Fruit fly (Drosophila melanogaster) whole organism, embryonic: Measurements from ENCODE around the gene Fife.

Experiments used
- Awh ChIP-seq: fragments of 200-800 bp; sonication (Bioruptor generic); IDR thresholded peaks from 2 replicates; pipeline ENCODE4, ENCODE4 v1.3.6; 2022; ENCODE audit warnings: missing biosample characterization, missing genetic modification characterization
- Bdp1 ChIP-seq: fragments of 200-800 bp; sonication (Bioruptor generic); optimal IDR thresholded peaks from 3 replicates; lab custom pipeline; 2016; ENCODE audit warnings: missing biosample characterization, missing genetic modification characterization
- CG10366 ChIP-seq: fragments of 200-800 bp; sonication (Bioruptor generic); IDR thresholded peaks from 2 replicates; pipeline ENCODE4 v1.3.6; 2022; ENCODE audit warnings: missing biosample characterization, missing genetic modification characterization
- CG10979 ChIP-seq: fragments of 200-800 bp; sonication (Bioruptor generic); optimal IDR thresholded peaks from 2 replicates; lab custom pipeline; 2018; ENCODE audit warnings: missing biosample characterization, mild to moderate bottlenecking, missing genetic modification characterization, moderate library complexity
- CG11247 ChIP-seq: fragments of 200-800 bp; sonication (Bioruptor generic); IDR thresholded peaks from 2 replicates; pipeline ENCODE4 v1.3.6; 2022; ENCODE audit warnings: missing biosample characterization, missing genetic modification characterization
- CG12104 ChIP-seq: fragments of 200-800 bp; sonication (Bioruptor generic); optimal IDR thresholded peaks from 3 replicates; lab custom pipeline; 2016; ENCODE audit warnings: missing biosample characterization, missing genetic modification characterization
- CG12236 ChIP-seq: fragments of 200-800 bp; sonication (Bioruptor generic); optimal IDR thresholded peaks from 2 replicates; lab custom pipeline; 2016; ENCODE audit warnings: missing biosample characterization, missing genetic modification characterization
- CG13296 ChIP-seq: fragments of 200-800 bp; sonication (Bioruptor generic); optimal IDR thresholded peaks from 3 replicates; lab custom pipeline; 2018; ENCODE audit warnings: missing biosample characterization, mild to moderate bottlenecking, missing genetic modification characterization
- CG14014 ChIP-seq: fragments of 200-800 bp; sonication (Bioruptor generic); IDR thresholded peaks from 2 replicates; pipeline ENCODE4 v1.3.6; 2022; ENCODE audit warnings: missing biosample characterization, missing genetic modification characterization
- CG17568 ChIP-seq: fragments of 200-800 bp; sonication (Bioruptor generic); optimal IDR thresholded peaks from 2 replicates; lab custom pipeline; 2018; ENCODE audit warnings: missing biosample characterization, mild to moderate bottlenecking, missing genetic modification characterization, moderate library complexity
- CG1792 ChIP-seq: fragments of 200-800 bp; sonication (Bioruptor generic); optimal IDR thresholded peaks from 2 replicates; lab custom pipeline; 2016; ENCODE audit warnings: missing biosample characterization, missing genetic modification characterization
- CG18262 ChIP-seq: fragments of 200-800 bp; optimal IDR thresholded peaks from 3 replicates; lab custom pipeline; 2019; ENCODE audit warnings: missing biosample characterization, mild to moderate bottlenecking, missing genetic modification characterization, moderate library complexity
- CG18764 ChIP-seq: fragments of 200-800 bp; sonication (Bioruptor generic); optimal IDR thresholded peaks from 3 replicates; lab custom pipeline; 2016; ENCODE audit warnings: missing biosample characterization, missing genetic modification characterization
- CG3065 ChIP-seq: fragments of 200-800 bp; sonication (Bioruptor generic); optimal IDR thresholded peaks from 2 replicates; lab custom pipeline; 2016; ENCODE audit warnings: missing biosample characterization, missing genetic modification characterization
- CG3407 ChIP-seq: fragments of 200-800 bp; sonication (Bioruptor generic); optimal IDR thresholded peaks from 2 replicates; lab custom pipeline; 2018; ENCODE audit warnings: missing biosample characterization, mild to moderate bottlenecking, missing genetic modification characterization
- CG4282 ChIP-seq: fragments of 200-800 bp; sonication (Bioruptor generic); optimal IDR thresholded peaks from 2 replicates; lab custom pipeline; 2016; ENCODE audit warnings: missing biosample characterization, missing genetic modification characterization
- CG4820 ChIP-seq: fragments of 200-800 bp; sonication (Bioruptor generic); optimal IDR thresholded peaks from 3 replicates; lab custom pipeline; 2016; ENCODE audit warnings: missing biosample characterization, missing genetic modification characterization
- CG6791 ChIP-seq: fragments of 200-800 bp; sonication (Bioruptor generic); IDR thresholded peaks from 3 replicates; pipeline ENCODE4 v1.3.6; 2022; ENCODE audit warnings: missing biosample characterization, missing genetic modification characterization; ENCODE audit not compliant: partially characterized antibody
- CG7271 ChIP-seq: fragments of 200-800 bp; sonication (Bioruptor generic); optimal IDR thresholded peaks from 2 replicates; lab custom pipeline; 2018; ENCODE audit warnings: missing biosample characterization, mild to moderate bottlenecking, missing genetic modification characterization, moderate library complexity
- CG7556 ChIP-seq: fragments of 200-800 bp; sonication (Bioruptor generic); optimal IDR thresholded peaks from 2 replicates; lab custom pipeline; 2017; ENCODE audit warnings: missing biosample characterization, mild to moderate bottlenecking, missing genetic modification characterization
- CG7963 ChIP-seq: fragments of 200-800 bp; sonication (Bioruptor generic); IDR thresholded peaks from 3 replicates; pipeline ENCODE4 v1.3.6; 2022; ENCODE audit warnings: missing biosample characterization, missing genetic modification characterization; ENCODE audit not compliant: partially characterized antibody
- CG8944 ChIP-seq: fragments of 200-800 bp; sonication (Bioruptor generic); optimal IDR thresholded peaks from 3 replicates; lab custom pipeline; 2016; ENCODE audit warnings: missing biosample characterization, missing genetic modification characterization
- CG9817 ChIP-seq: fragments of 200-800 bp; sonication (Bioruptor generic); optimal IDR thresholded peaks from 2 replicates; lab custom pipeline; 2018; ENCODE audit warnings: missing biosample characterization, mild to moderate bottlenecking, missing genetic modification characterization, moderate library complexity
- CHES-1-like ChIP-seq: fragments of 200-800 bp; sonication (Bioruptor generic); optimal IDR thresholded peaks from 2 replicates; lab custom pipeline; 2016; ENCODE audit warnings: missing biosample characterization, missing genetic modification characterization
- Doc2 ChIP-seq: fragments of 200-800 bp; sonication (Bioruptor generic); IDR thresholded peaks from 2 replicates; pipeline ENCODE4 v1.3.6; 2022; ENCODE audit warnings: missing biosample characterization, missing genetic modification characterization
- Lpt ChIP-seq: fragments of >200 bp; optimal IDR thresholded peaks from 2 replicates; lab custom pipeline; 2018; ENCODE audit warnings: missing biosample characterization, missing genetic modification characterization
- Mes4 ChIP-seq: fragments of 200-800 bp; sonication (Bioruptor generic); optimal IDR thresholded peaks from 2 replicates; lab custom pipeline; 2016; ENCODE audit warnings: missing biosample characterization, missing genetic modification characterization
- Ravus ChIP-seq: fragments of 200-800 bp; sonication (Bioruptor generic); IDR thresholded peaks from 2 replicates; pipeline ENCODE4 v1.3.6; 2022; ENCODE audit warnings: missing biosample characterization, missing genetic modification characterization
- Rx ChIP-seq: fragments of 200-800 bp; sonication (Bioruptor generic); IDR thresholded peaks from 2 replicates; pipeline ENCODE4 v1.3.6; 2022; ENCODE audit warnings: missing biosample characterization, missing genetic modification characterization
- Scr ChIP-seq: fragments of 200-800 bp; sonication (Bioruptor generic); IDR thresholded peaks from 2 replicates; pipeline ENCODE4 v1.3.6; 2022; ENCODE audit warnings: missing biosample characterization, missing genetic modification characterization; ENCODE audit not compliant: partially characterized antibody
- Stat92E ChIP-seq, 3 experiments: fragments of >200 bp in 2 of 3; fragments of 200-800 bp in 1 of 3; sonication (Bioruptor generic) in 1 of 3; optimal IDR thresholded peaks; 2 replicates each; lab custom pipeline; 2017 to 2019; ENCODE audit warnings: missing biosample characterization in 3 of 3, missing genetic modification characterization in 3 of 3, mild to moderate bottlenecking in 1 of 3, moderate library complexity in 1 of 3
- Tbp ChIP-seq: fragments of >200 bp; optimal IDR thresholded peaks from 2 replicates; lab custom pipeline; 2018; ENCODE audit warnings: missing biosample characterization, missing genetic modification characterization
- Usf ChIP-seq: fragments of 200-800 bp; sonication (Bioruptor generic); optimal IDR thresholded peaks from 2 replicates; lab custom pipeline; 2017; ENCODE audit warnings: missing genotype, missing biosample characterization, missing genetic modification characterization
- ase ChIP-seq: fragments of 200-800 bp; sonication (Bioruptor generic); IDR thresholded peaks from 3 replicates; pipeline ENCODE4 v1.3.6; 2022; ENCODE audit warnings: missing biosample characterization, missing genetic modification characterization
- ato ChIP-seq: fragments of 200-800 bp; sonication (Bioruptor generic); IDR thresholded peaks from 2 replicates; pipeline ENCODE4 v1.3.6; 2022; ENCODE audit warnings: missing biosample characterization, missing genetic modification characterization; ENCODE audit not compliant: partially characterized antibody
- crc ChIP-seq: fragments of 200-800 bp; sonication (Bioruptor generic); optimal IDR thresholded peaks from 2 replicates; lab custom pipeline; 2016; ENCODE audit warnings: missing biosample characterization, missing genetic modification characterization
- ems ChIP-seq: fragments of 200-800 bp; sonication (Bioruptor generic); optimal IDR thresholded peaks from 3 replicates; lab custom pipeline; 2016; ENCODE audit warnings: missing biosample characterization, missing genetic modification characterization
- h ChIP-seq: fragments of >200 bp; optimal IDR thresholded peaks from 2 replicates; lab custom pipeline; 2017
- hth ChIP-seq: fragments of >200 bp; optimal IDR thresholded peaks from 2 replicates; lab custom pipeline; 2017; ENCODE audit warnings: inconsistent platforms
- insv ChIP-seq, 2 experiments: fragments of 200-800 bp; sonication (Bioruptor generic); optimal IDR thresholded peaks; 3 replicates each; lab custom pipeline; 2016 to 2018; ENCODE audit warnings: missing biosample characterization in 2 of 2, missing genetic modification characterization in 2 of 2
- kah ChIP-seq: fragments of 200-800 bp; sonication (Bioruptor generic); optimal IDR thresholded peaks from 2 replicates; lab custom pipeline; 2018; ENCODE audit warnings: missing biosample characterization, mild to moderate bottlenecking, missing genetic modification characterization
- pb ChIP-seq: fragments of 200-800 bp; sonication (Bioruptor generic); optimal IDR thresholded peaks from 3 replicates; lab custom pipeline; 2016; ENCODE audit warnings: missing biosample characterization, missing genetic modification characterization
- ro ChIP-seq: fragments of 200-800 bp; sonication (Bioruptor generic); IDR thresholded peaks from 2 replicates; pipeline ENCODE4 v1.3.6; 2022; ENCODE audit warnings: missing biosample characterization, missing genetic modification characterization
- schlank ChIP-seq: fragments of 200-800 bp; sonication (Bioruptor generic); optimal IDR thresholded peaks from 2 replicates; lab custom pipeline; 2018; ENCODE audit warnings: missing biosample characterization, mild to moderate bottlenecking, missing genetic modification characterization
- sens-2 ChIP-seq: fragments of 200-800 bp; sonication (Bioruptor generic); IDR thresholded peaks from 2 replicates; pipeline ENCODE4 v1.3.6; 2022; ENCODE audit warnings: missing biosample characterization, missing genetic modification characterization
- sim ChIP-seq: fragments of 200-800 bp; sonication (Bioruptor generic); IDR thresholded peaks from 2 replicates; pipeline ENCODE4 v1.3.6; 2022; ENCODE audit warnings: missing biosample characterization, missing genetic modification characterization
- sima ChIP-seq: fragments of 200-800 bp; sonication (Bioruptor generic); optimal IDR thresholded peaks from 2 replicates; lab custom pipeline; 2016; ENCODE audit warnings: missing biosample characterization, missing genetic modification characterization
- so ChIP-seq: fragments of 200-800 bp; sonication (Bioruptor generic); IDR thresholded peaks from 3 replicates; pipeline ENCODE4 v1.3.6; 2022; ENCODE audit warnings: missing biosample characterization, missing genetic modification characterization
- sug ChIP-seq: fragments of 200-800 bp; optimal IDR thresholded peaks from 2 replicates; lab custom pipeline; 2019; ENCODE audit warnings: missing biosample characterization, mild to moderate bottlenecking, missing genetic modification characterization, moderate library complexity
- tio ChIP-seq: fragments of 200-800 bp; sonication (Bioruptor generic); optimal IDR thresholded peaks from 2 replicates; lab custom pipeline; 2017; ENCODE audit warnings: missing biosample characterization, missing genetic modification characterization, inconsistent platforms
- vfl ChIP-seq: fragments of 200-800 bp; sonication (Bioruptor generic); optimal IDR thresholded peaks from 2 replicates; lab custom pipeline; 2016; ENCODE audit warnings: missing biosample characterization, missing genetic modification characterization
- zfh2 ChIP-seq: fragments of 200-800 bp; sonication (Bioruptor generic); optimal IDR thresholded peaks from 2 replicates; lab custom pipeline; 2016; ENCODE audit warnings: missing biosample characterization, missing genetic modification characterization

Gene Fife

DNA sequence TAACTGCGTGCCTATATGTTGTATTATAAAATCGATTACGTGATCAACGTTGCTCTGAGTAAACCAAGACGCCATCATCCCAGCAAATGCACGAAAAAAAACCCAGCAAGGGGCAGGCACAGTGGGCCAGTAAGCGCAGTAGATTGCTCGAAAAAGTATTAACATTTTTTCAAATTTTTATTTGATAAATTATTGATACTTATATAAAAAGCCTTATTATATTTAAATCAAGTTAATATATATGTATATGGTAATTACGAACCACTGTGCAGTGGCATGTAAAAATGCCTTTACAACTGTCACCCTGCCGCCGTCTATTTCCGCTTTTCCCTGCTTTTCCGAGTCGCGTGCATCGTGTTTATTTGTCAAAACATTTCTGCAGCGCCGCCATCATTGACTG, 15.5 kb upstream of the Fife start (continued):
- no peak for TF ChIP-seq insv (GFP tag; optimal IDR thresholded peaks at IDR 0.05; lab: Kevin White, UChicago)
- peak; percentile 42; the same call in 1 of the 2 replicates for TF ChIP-seq Rx (GFP tag; lab: Robert Waterston, UW)
- TF ChIP-seq vfl (GFP tag; lab: Kevin White, UChicago): no peak
- TF ChIP-seq sim: no peak
- no peak for TF ChIP-seq CG4820 (GFP tag; lab: Kevin White, UChicago)
- peak; percentile 8 for TF ChIP-seq sug (tag; lab: Kevin White, UChicago)
- peak; percentile 3; the same call in 1 of the 2 replicates for TF ChIP-seq Ravus (GFP tag; lab: Robert Waterston, UW)
- no peak for TF ChIP-seq CG8944 (GFP tag; lab: Kevin White, UChicago)
- no peak for TF ChIP-seq kah
- TF ChIP-seq CG10366: peak; percentile 63; the same call in 1 of the 2 replicates
- no peak for TF ChIP-seq ase
- TF ChIP-seq Stat92E (GFP tag; optimal IDR thresholded peaks at IDR 0.05; lab: Kevin White, UChicago): no peak
- TF ChIP-seq ro (GFP tag; lab: Robert Waterston, UW): no peak
- no peak for TF ChIP-seq schlank (tag; lab: Kevin White, UChicago)
- no peak for TF ChIP-seq CG7963
- TF ChIP-seq hth: no peak
- TF ChIP-seq sens-2 (GFP tag; lab: Robert Waterston, UW): no peak
- no peak for TF ChIP-seq ato
- TF ChIP-seq CG18262: no peak
- TF ChIP-seq CG7556 (GFP tag; lab: Kevin White, UChicago): no peak
- TF ChIP-seq CG4282 (GFP tag; lab: Kevin White, UChicago): no peak
- TF ChIP-seq so (GFP tag; lab: Robert Waterston, UW): peak; percentile 61; the same call in 1 of the 3 replicates
- TF ChIP-seq CG7271 (tag; lab: Kevin White, UChicago): no peak
- no peak for TF ChIP-seq Usf
- TF ChIP-seq crc (GFP tag; lab: Kevin White, UChicago): no peak
- TF ChIP-seq CG3407 (GFP tag; lab: Kevin White, UChicago): no peak
- TF ChIP-seq Bdp1: no peak
- no peak for TF ChIP-seq CG12236 (GFP tag; lab: Kevin White, UChicago)
- no peak for TF ChIP-seq sima (GFP tag; lab: Kevin White, UChicago)
- no peak for TF ChIP-seq Lpt (GFP tag; lab: Kevin White, UChicago)
- TF ChIP-seq CG17568 (GFP tag; lab: Kevin White, UChicago): no peak
- TF ChIP-seq CG12104 (GFP tag; lab: Kevin White, UChicago): no peak
- TF ChIP-seq tio (GFP tag; lab: Kevin White, UChicago): no peak
- no peak for TF ChIP-seq Doc2 (GFP tag; lab: Robert Waterston, UW)
- TF ChIP-seq CG1792 (GFP tag; lab: Kevin White, UChicago): no peak
- no peak for TF ChIP-seq CG9817
- TF ChIP-seq CG11247 (GFP tag; lab: Robert Waterston, UW): no peak; the same call in 1 of the 2 replicates
- no peak for TF ChIP-seq CG6791 (GFP tag; lab: Robert Waterston, UW)
- no peak for TF ChIP-seq Tbp (GFP tag; lab: Kevin White, UChicago)
- TF ChIP-seq CHES-1-like (GFP tag; lab: Kevin White, UChicago): no peak
- TF ChIP-seq Mes4 (GFP tag; lab: Kevin White, UChicago): no peak
- no peak for TF ChIP-seq CG13296 (GFP tag; lab: Kevin White, UChicago)
- TF ChIP-seq CG18764 (GFP tag; lab: Kevin White, UChicago): no peak
- peak; percentile 81 for TF ChIP-seq CG14014 (GFP tag; lab: Robert Waterston, UW)
- no peak for TF ChIP-seq zfh2 (GFP tag; lab: Kevin White, UChicago)
- TF ChIP-seq Scr (GFP tag; lab: Robert Waterston, UW): no peak
- TF ChIP-seq h: no peak
- no peak for TF ChIP-seq ems (GFP tag; lab: Kevin White, UChicago)
- no peak for TF ChIP-seq pb (GFP tag; lab: Kevin White, UChicago)
- no peak for TF ChIP-seq CG10979
- TF ChIP-seq Awh (GFP tag; lab: Robert Waterston, UW): peak; percentile 45; the same call in 1 of the 2 replicates
- TF ChIP-seq CG3065 (GFP tag; lab: Kevin White, UChicago): no peak
